Fruit fly (Drosophila melanogaster) whole organism, embryonic: ENCODE results near the gene udt.
A peak's percentile ranks its signal among the peaks of the same experiment; 100 is the strongest.

Experiments used
- Bgb ChIP-seq: fragments of 200-800 bp; sonication (Bioruptor generic); IDR thresholded peaks from 2 replicates; pipeline ENCODE4 v1.3.6; 2022; ENCODE audit warnings: missing biosample characterization, missing genetic modification characterization; ENCODE audit not compliant: partially characterized antibody
- CG11504 ChIP-seq: fragments of 200-800 bp; sonication (Bioruptor generic); optimal IDR thresholded peaks from 3 replicates; lab custom pipeline; 2019; ENCODE audit warnings: missing biosample characterization, mild to moderate bottlenecking, missing genetic modification characterization, moderate library complexity
- CG12744 ChIP-seq: fragments of 200-800 bp; sonication (Bioruptor generic); optimal IDR thresholded peaks from 2 replicates; lab custom pipeline; 2016; ENCODE audit warnings: missing biosample characterization, missing genetic modification characterization
- CG13624 ChIP-seq: fragments of 200-800 bp; sonication (Bioruptor generic); optimal IDR thresholded peaks from 2 replicates; lab custom pipeline; 2016; ENCODE audit warnings: missing biosample characterization, missing genetic modification characterization
- CG14050 ChIP-seq: fragments of 200-800 bp; sonication (Bioruptor generic); IDR thresholded peaks from 3 replicates; pipeline ENCODE4 v1.3.6; 2022; ENCODE audit warnings: missing biosample characterization, missing genetic modification characterization
- CG14441 ChIP-seq: fragments of 200-800 bp; sonication (Bioruptor generic); IDR thresholded peaks from 2 replicates; pipeline ENCODE4 v1.3.6; 2022; ENCODE audit warnings: missing biosample characterization, missing genetic modification characterization
- CG17359 ChIP-seq: fragments of 200-800 bp; sonication (Bioruptor generic); optimal IDR thresholded peaks from 3 replicates; lab custom pipeline; 2018; ENCODE audit warnings: missing biosample characterization, mild to moderate bottlenecking, missing genetic modification characterization, moderate library complexity
- CG1792 ChIP-seq: fragments of 200-800 bp; sonication (Bioruptor generic); optimal IDR thresholded peaks from 2 replicates; lab custom pipeline; 2016; ENCODE audit warnings: missing biosample characterization, missing genetic modification characterization
- CG2120 ChIP-seq: fragments of 200-800 bp; sonication (Bioruptor generic); optimal IDR thresholded peaks from 3 replicates; lab custom pipeline; 2016; ENCODE audit warnings: missing biosample characterization, missing genetic modification characterization
- CG2129 ChIP-seq: fragments of 200-800 bp; sonication (Bioruptor generic); IDR thresholded peaks from 2 replicates; pipeline ENCODE4 v1.3.6; 2022; ENCODE audit warnings: missing biosample characterization, missing genetic modification characterization; ENCODE audit not compliant: partially characterized antibody
- CG2199 ChIP-seq: fragments of 200-800 bp; sonication (Bioruptor generic); IDR thresholded peaks from 3 replicates; pipeline ENCODE4 v1.3.6; 2022; ENCODE audit warnings: missing biosample characterization, missing genetic modification characterization
- CG30431 ChIP-seq: fragments of 200-800 bp; sonication (Bioruptor generic); optimal IDR thresholded peaks from 2 replicates; lab custom pipeline; 2017; ENCODE audit warnings: missing biosample characterization, missing genetic modification characterization
- CG31224 ChIP-seq: fragments of 200-800 bp; sonication (Bioruptor generic); IDR thresholded peaks from 2 replicates; pipeline ENCODE4 v1.3.6; 2022; ENCODE audit warnings: missing biosample characterization, missing genetic modification characterization
- CG3838 ChIP-seq: fragments of 200-800 bp; sonication (Bioruptor generic); optimal IDR thresholded peaks from 3 replicates; lab custom pipeline; 2016; ENCODE audit warnings: missing biosample characterization, missing genetic modification characterization
- CG6689 ChIP-seq: fragments of 200-800 bp; sonication (Bioruptor generic); IDR thresholded peaks from 2 replicates; pipeline ENCODE4 v1.3.6; 2022; ENCODE audit warnings: missing biosample characterization, missing genetic modification characterization
- CG6791 ChIP-seq: fragments of 200-800 bp; sonication (Bioruptor generic); IDR thresholded peaks from 3 replicates; pipeline ENCODE4 v1.3.6; 2022; ENCODE audit warnings: missing biosample characterization, missing genetic modification characterization; ENCODE audit not compliant: partially characterized antibody
- CG7556 ChIP-seq: fragments of 200-800 bp; sonication (Bioruptor generic); optimal IDR thresholded peaks from 2 replicates; lab custom pipeline; 2017; ENCODE audit warnings: missing biosample characterization, mild to moderate bottlenecking, missing genetic modification characterization
- CG8765 ChIP-seq: fragments of 200-800 bp; sonication (Bioruptor generic); IDR thresholded peaks from 2 replicates; pipeline ENCODE4 v1.3.6; 2022; ENCODE audit warnings: missing biosample characterization, missing genetic modification characterization
- Camta ChIP-seq: fragments of 200-800 bp; sonication (Bioruptor generic); optimal IDR thresholded peaks from 2 replicates; lab custom pipeline; 2016; ENCODE audit warnings: missing biosample characterization, missing genetic modification characterization
- D19A ChIP-seq: fragments of 200-800 bp; optimal IDR thresholded peaks from 3 replicates; lab custom pipeline; 2019; ENCODE audit warnings: missing biosample characterization, mild to moderate bottlenecking, missing genetic modification characterization, moderate library complexity
- Deaf1 ChIP-seq: fragments of 200-800 bp; optimal IDR thresholded peaks from 3 replicates; lab custom pipeline; 2019; ENCODE audit warnings: missing biosample characterization, mild to moderate bottlenecking, missing genetic modification characterization, moderate library complexity
- Hand ChIP-seq: fragments of 200-800 bp; sonication (Bioruptor generic); optimal IDR thresholded peaks from 2 replicates; lab custom pipeline; 2017; ENCODE audit warnings: mild to moderate bottlenecking, missing biosample characterization, missing genetic modification reagents, missing genetic modification characterization
- Hey ChIP-seq: fragments of 200-800 bp; sonication (Bioruptor generic); optimal IDR thresholded peaks from 3 replicates; lab custom pipeline; 2018; ENCODE audit warnings: missing biosample characterization, mild to moderate bottlenecking, missing genetic modification characterization
- HmgZ ChIP-seq: fragments of 200-800 bp; sonication (Bioruptor generic); optimal IDR thresholded peaks from 2 replicates; lab custom pipeline; 2018; ENCODE audit warnings: missing biosample characterization, mild to moderate bottlenecking, missing genetic modification characterization
- Mad ChIP-seq: fragments of 200-800 bp; sonication (Bioruptor generic); optimal IDR thresholded peaks from 2 replicates; lab custom pipeline; 2016; ENCODE audit warnings: missing biosample characterization, missing genetic modification characterization
- Six4 ChIP-seq: fragments of 200-800 bp; sonication (Bioruptor generic); optimal IDR thresholded peaks from 2 replicates; lab custom pipeline; 2016; ENCODE audit warnings: missing biosample characterization, missing genetic modification characterization
- TFAM ChIP-seq: fragments of 200-800 bp; sonication (Bioruptor generic); optimal IDR thresholded peaks from 2 replicates; lab custom pipeline; 2017; ENCODE audit warnings: missing biosample characterization, missing genetic modification characterization, inconsistent platforms
- Trl ChIP-seq, 3 experiments: fragments of >200 bp in 2 of 3; fragments of 200-800 bp in 1 of 3; sonication (Bioruptor generic) in 1 of 3; optimal IDR thresholded peaks; 2 replicates in 1 of 3; 3 replicates in 2 of 3; lab custom pipeline; 2016 to 2017; ENCODE audit warnings: missing biosample characterization in 1 of 3, missing genetic modification characterization in 1 of 3
- Vsx1 ChIP-seq: fragments of 200-800 bp; sonication (Bioruptor generic); optimal IDR thresholded peaks from 2 replicates; lab custom pipeline; 2017; ENCODE audit warnings: missing biosample characterization, mild to moderate bottlenecking, missing genetic modification characterization, missing genetic modification reagents
- ab ChIP-seq: fragments of 200-800 bp; sonication (Bioruptor generic); optimal IDR thresholded peaks from 2 replicates; lab custom pipeline; 2016; ENCODE audit warnings: missing biosample characterization, missing genetic modification characterization
- bcd ChIP-seq: fragments of 200-800 bp; sonication (Bioruptor generic); optimal IDR thresholded peaks from 2 replicates; lab custom pipeline; 2017; ENCODE audit warnings: missing biosample characterization, mild to moderate bottlenecking, missing genetic modification characterization
- chinmo ChIP-seq: fragments of 200-800 bp; sonication (Bioruptor generic); IDR thresholded peaks from 4 replicates; pipeline ENCODE4 v1.3.6; 2022; ENCODE audit warnings: missing biosample characterization, missing genetic modification characterization; ENCODE audit not compliant: partially characterized antibody
- croc ChIP-seq: fragments of 200-800 bp; sonication (Bioruptor generic); conservative IDR thresholded peaks from 3 replicates; pipeline ENCODE4 v1.3.6; 2022; ENCODE audit warnings: missing biosample characterization, missing genetic modification characterization
- ems ChIP-seq: fragments of 200-800 bp; sonication (Bioruptor generic); optimal IDR thresholded peaks from 3 replicates; lab custom pipeline; 2016; ENCODE audit warnings: missing biosample characterization, missing genetic modification characterization
- en ChIP-seq: fragments of 200-800 bp; sonication (Bioruptor generic); optimal IDR thresholded peaks from 2 replicates; lab custom pipeline; 2016; ENCODE audit warnings: missing biosample characterization, missing genetic modification characterization
- fd102C ChIP-seq: fragments of 200-800 bp; sonication (Bioruptor generic); optimal IDR thresholded peaks from 2 replicates; lab custom pipeline; 2018; ENCODE audit warnings: missing biosample characterization, mild to moderate bottlenecking, missing genetic modification characterization, moderate library complexity
- gt ChIP-seq: fragments of 200-800 bp; sonication (Bioruptor generic); IDR thresholded peaks from 2 replicates; pipeline ENCODE4 v1.3.6; 2022; ENCODE audit warnings: missing biosample characterization, missing genetic modification characterization
- her ChIP-seq: fragments of 200-800 bp; sonication (Bioruptor generic); optimal IDR thresholded peaks from 2 replicates; lab custom pipeline; 2016; ENCODE audit warnings: missing biosample characterization, missing genetic modification characterization
- hkb ChIP-seq, 2 experiments: fragments of 200-800 bp in 1 of 2; fragments of >200 bp in 1 of 2; sonication (Bioruptor generic) in 1 of 2; IDR thresholded peaks in 1 of 2; optimal IDR thresholded peaks in 1 of 2; 2 replicates each; pipeline versions ENCODE4 v1.3.6 to Lab custom; 2017 to 2022; ENCODE audit warnings: missing biosample characterization in 1 of 2, missing genetic modification characterization in 1 of 2
- jigr1 ChIP-seq: fragments of 200-800 bp; sonication (Bioruptor generic); IDR thresholded peaks from 3 replicates; pipeline ENCODE4 v1.3.6; 2022; ENCODE audit warnings: missing biosample characterization, missing genetic modification characterization
- jumu ChIP-seq: fragments of 200-800 bp; sonication (Bioruptor generic); optimal IDR thresholded peaks from 3 replicates; lab custom pipeline; 2016; ENCODE audit warnings: missing biosample characterization, missing genetic modification characterization
- lmd ChIP-seq: fragments of 200-800 bp; sonication (Bioruptor generic); IDR thresholded peaks from 2 replicates; pipeline ENCODE4 v1.3.6; 2022; ENCODE audit warnings: missing biosample characterization, missing genetic modification characterization
- prd ChIP-seq, 3 experiments: fragments of >200 bp in 2 of 3; fragments of 200-800 bp in 1 of 3; sonication (Bioruptor generic) in 1 of 3; optimal IDR thresholded peaks in 2 of 3; IDR thresholded peaks in 1 of 3; 2 replicates in 2 of 3; 3 replicates in 1 of 3; pipeline versions ENCODE4 v1.3.6 to Lab custom; 2017 to 2022; ENCODE audit warnings: missing biosample characterization in 1 of 3, missing genetic modification characterization in 1 of 3
- pum ChIP-seq: fragments of 200-800 bp; sonication (Bioruptor generic); optimal IDR thresholded peaks from 2 replicates; lab custom pipeline; 2016; ENCODE audit warnings: missing biosample characterization, missing genetic modification characterization
- seq ChIP-seq: fragments of 200-800 bp; sonication (Bioruptor generic); IDR thresholded peaks from 2 replicates; pipeline ENCODE4 v1.3.6; 2022; ENCODE audit warnings: missing biosample characterization, missing genetic modification characterization
- slp2 ChIP-seq: fragments of 200-800 bp; sonication (Bioruptor generic); optimal IDR thresholded peaks from 2 replicates; lab custom pipeline; 2016; ENCODE audit warnings: missing biosample characterization, missing genetic modification characterization
- tgo ChIP-seq: fragments of 200-800 bp; sonication (Bioruptor generic); IDR thresholded peaks from 3 replicates; pipeline ENCODE4 v1.3.6; 2022; ENCODE audit warnings: missing biosample characterization, missing genetic modification characterization
- tna ChIP-seq: fragments of 200-800 bp; sonication (Bioruptor generic); IDR thresholded peaks from 2 replicates; pipeline ENCODE4 v1.3.6; 2022; ENCODE audit warnings: missing biosample characterization, missing genetic modification characterization; ENCODE audit not compliant: partially characterized antibody
- toy ChIP-seq: fragments of 200-800 bp; sonication (Bioruptor generic); IDR thresholded peaks from 2 replicates; pipeline ENCODE4 v1.3.6; 2022; ENCODE audit warnings: missing biosample characterization, missing genetic modification characterization
- trh ChIP-seq: fragments of 200-800 bp; sonication (Bioruptor generic); optimal IDR thresholded peaks from 2 replicates; lab custom pipeline; 2016; ENCODE audit warnings: missing biosample characterization, missing genetic modification characterization

Gene udt

DNA sequence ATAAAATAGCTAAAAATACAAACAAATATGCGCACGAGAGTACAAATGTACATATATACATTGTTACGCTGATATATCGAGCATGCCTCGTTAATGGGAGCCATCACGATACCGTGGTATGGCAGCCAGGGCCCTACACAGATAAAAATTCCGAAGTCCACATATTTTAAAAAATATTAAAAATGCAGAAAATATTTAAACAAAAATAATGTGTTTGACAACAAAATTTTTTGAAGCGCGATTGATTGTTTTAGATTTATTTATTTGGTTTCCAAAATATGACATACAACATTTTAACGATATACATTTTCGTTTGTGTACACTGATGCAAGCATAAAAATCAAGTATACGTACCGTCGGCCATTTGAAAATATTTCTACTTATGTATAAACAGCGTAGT is 36.3 kb downstream of the udt start (continued):
- peak; percentile 82 for TF ChIP-seq CG7556
- TF ChIP-seq her = peak; percentile 56
- TF ChIP-seq CG1792 = peak; percentile 41
- TF ChIP-seq CG6791 (GFP tag; lab: Robert Waterston, UW) = no peak
- TF ChIP-seq Trl (optimal IDR thresholded peaks at IDR 0.05; lab: Kevin White, UChicago) = no peak
- TF ChIP-seq Trl (GFP tag; optimal IDR thresholded peaks at IDR 0.05; lab: Kevin White, UChicago) = peak; percentile 64
- TF ChIP-seq slp2 = peak; percentile 61
- peak; percentile 79 for TF ChIP-seq CG14441
- no peak for TF ChIP-seq prd (optimal IDR thresholded peaks at IDR 0.05; lab: Kevin White, UChicago)
- peak; percentile 78 for TF ChIP-seq prd (GFP tag; IDR thresholded peaks at IDR 0.05; lab: Robert Waterston, UW)
- no peak for TF ChIP-seq Hey (tag; lab: Kevin White, UChicago)
- TF ChIP-seq CG8765 (GFP tag; lab: Robert Waterston, UW) = no peak; the same call in 1 of the 2 replicates
- peak; percentile 82 for TF ChIP-seq tgo (GFP tag; lab: Robert Waterston, UW)
- no peak for TF ChIP-seq trh (GFP tag; lab: Kevin White, UChicago)
- peak; percentile 67 for TF ChIP-seq CG14050 (GFP tag; lab: Robert Waterston, UW)
- TF ChIP-seq Camta (GFP tag; lab: Kevin White, UChicago) = peak; percentile 57
- TF ChIP-seq CG2120 (GFP tag; lab: Kevin White, UChicago) = peak; percentile 95
- TF ChIP-seq CG11504 = peak; percentile 83
- TF ChIP-seq seq (GFP tag; lab: Robert Waterston, UW) = peak; percentile 80
- TF ChIP-seq Deaf1 (tag; lab: Kevin White, UChicago) = peak; percentile 63
- no peak for TF ChIP-seq fd102C (GFP tag; lab: Kevin White, UChicago)
- peak; percentile 42 for TF ChIP-seq en (GFP tag; lab: Kevin White, UChicago)
- peak; percentile 35 for TF ChIP-seq jumu
- no peak for TF ChIP-seq CG2129 (GFP tag; lab: Robert Waterston, UW)
- TF ChIP-seq gt (GFP tag; lab: Robert Waterston, UW) = no peak
- peak; percentile 29 for TF ChIP-seq D19A (tag; lab: Kevin White, UChicago)
- TF ChIP-seq ab (GFP tag; lab: Kevin White, UChicago) = no peak
- TF ChIP-seq CG17359 = peak; percentile 85
- TF ChIP-seq Bgb = no peak
- TF ChIP-seq Six4 (GFP tag; lab: Kevin White, UChicago) = peak; percentile 48
- TF ChIP-seq CG31224 (GFP tag; lab: Robert Waterston, UW) = peak; percentile 78
- TF ChIP-seq Vsx1 (GFP tag; lab: Kevin White, UChicago) = peak; percentile 35
- peak; percentile 47 for TF ChIP-seq pum
- peak; percentile 28; the same call in 2 of the 3 replicates for TF ChIP-seq croc (GFP tag; lab: Robert Waterston, UW)
- peak; percentile 78 for TF ChIP-seq CG13624 (GFP tag; lab: Kevin White, UChicago)
- TF ChIP-seq jigr1 (GFP tag; lab: Robert Waterston, UW) = peak; percentile 60; the same call in 1 of the 3 replicates
- 0 out of 4 replicates have a peak, but pooled peaks have one; percentile 36 for TF ChIP-seq chinmo (GFP tag; lab: Robert Waterston, UW)
- peak; percentile 79 for TF ChIP-seq lmd (GFP tag; lab: Robert Waterston, UW)
- TF ChIP-seq toy = peak; percentile 59
- TF ChIP-seq CG6689 (GFP tag; lab: Robert Waterston, UW) = peak; percentile 75
- TF ChIP-seq hkb (optimal IDR thresholded peaks at IDR 0.05; lab: Kevin White, UChicago) = no peak
- TF ChIP-seq hkb (GFP tag; IDR thresholded peaks at IDR 0.05; lab: Robert Waterston, UW) = peak; percentile 89
- peak; percentile 49 for TF ChIP-seq Mad
- peak; percentile 77 for TF ChIP-seq HmgZ
- no peak for TF ChIP-seq CG2199
- TF ChIP-seq CG3838 (GFP tag; lab: Kevin White, UChicago) = peak; percentile 30
- peak; percentile 82 for TF ChIP-seq bcd (GFP tag; lab: Kevin White, UChicago)
- TF ChIP-seq Hand (GFP tag; lab: Kevin White, UChicago) = peak; percentile 86
- TF ChIP-seq CG12744 = peak; percentile 53
- TF ChIP-seq CG30431 (GFP tag; lab: Kevin White, UChicago) = peak; percentile 29
- TF ChIP-seq ems = peak; percentile 64
- no peak for TF ChIP-seq TFAM (GFP tag; lab: Kevin White, UChicago)
- no peak for TF ChIP-seq tna (GFP tag; lab: Robert Waterston, UW)
